Fruit fly (Drosophila melanogaster) whole organism, embryonic: ENCODE data around the gene Vsx2.
A peak's percentile ranks its signal among the peaks of the same experiment; 100 is the strongest.

Experiments used
- Awh ChIP-seq: fragments of 200-800 bp; sonication (Bioruptor generic); IDR thresholded peaks from 2 replicates; pipeline ENCODE4, ENCODE4 v1.3.6; 2022; ENCODE audit warnings: missing biosample characterization, missing genetic modification characterization
- B-H1 ChIP-seq: fragments of 200-800 bp; sonication (Bioruptor generic); IDR thresholded peaks from 3 replicates; pipeline ENCODE4 v1.3.6; 2022; ENCODE audit warnings: missing biosample characterization, missing genetic modification characterization
- C15 ChIP-seq: fragments of 200-800 bp; sonication (Bioruptor generic); IDR thresholded peaks from 3 replicates; pipeline ENCODE4 v1.3.6; 2022; ENCODE audit warnings: missing biosample characterization, missing genetic modification characterization
- CG10565 ChIP-seq: fragments of 200-800 bp; sonication (Bioruptor generic); optimal IDR thresholded peaks from 3 replicates; lab custom pipeline; 2016; ENCODE audit warnings: missing biosample characterization, mild to moderate bottlenecking, missing genetic modification characterization
- CG11247 ChIP-seq: fragments of 200-800 bp; sonication (Bioruptor generic); IDR thresholded peaks from 2 replicates; pipeline ENCODE4 v1.3.6; 2022; ENCODE audit warnings: missing biosample characterization, missing genetic modification characterization
- CG12659 ChIP-seq: fragments of 200-800 bp; sonication (Bioruptor generic); optimal IDR thresholded peaks from 3 replicates; lab custom pipeline; 2017; ENCODE audit warnings: mild to moderate bottlenecking, missing biosample characterization, missing genetic modification reagents, missing genetic modification characterization
- CG14710 ChIP-seq: fragments of 200-800 bp; sonication (Bioruptor generic); optimal IDR thresholded peaks from 3 replicates; lab custom pipeline; 2019; ENCODE audit warnings: missing biosample characterization, mild to moderate bottlenecking, missing genetic modification characterization, moderate library complexity
- CG17802 ChIP-seq: fragments of 200-800 bp; sonication (Bioruptor generic); optimal IDR thresholded peaks from 2 replicates; lab custom pipeline; 2018; ENCODE audit warnings: missing biosample characterization, mild to moderate bottlenecking, missing genetic modification characterization, moderate library complexity
- CG1792 ChIP-seq: fragments of 200-800 bp; sonication (Bioruptor generic); optimal IDR thresholded peaks from 2 replicates; lab custom pipeline; 2016; ENCODE audit warnings: missing biosample characterization, missing genetic modification characterization
- CG33213 ChIP-seq: fragments of 200-800 bp; sonication (Bioruptor generic); optimal IDR thresholded peaks from 3 replicates; lab custom pipeline; 2016; ENCODE audit warnings: missing biosample characterization, missing genetic modification characterization
- CG3838 ChIP-seq: fragments of 200-800 bp; sonication (Bioruptor generic); optimal IDR thresholded peaks from 3 replicates; lab custom pipeline; 2016; ENCODE audit warnings: missing biosample characterization, missing genetic modification characterization
- CG8290 ChIP-seq, 3 experiments: fragments of 200-800 bp; sonication (Bioruptor generic); optimal IDR thresholded peaks; 2 replicates each; lab custom pipeline; 2016 to 2019; ENCODE audit warnings: missing biosample characterization in 3 of 3, missing genetic modification characterization in 3 of 3, mild to moderate bottlenecking in 2 of 3, moderate library complexity in 1 of 3
- CG9932 ChIP-seq: fragments of 200-800 bp; sonication (Bioruptor generic); IDR thresholded peaks from 2 replicates; pipeline ENCODE4 v1.3.6; 2022; ENCODE audit warnings: missing biosample characterization, missing genetic modification characterization
- Dip2 ChIP-seq: fragments of 200-800 bp; sonication (Bioruptor generic); IDR thresholded peaks from 2 replicates; pipeline ENCODE4 v1.3.6; 2022; ENCODE audit warnings: missing biosample characterization, missing genetic modification characterization
- Doc3 ChIP-seq: fragments of 200-800 bp; sonication (Bioruptor generic); IDR thresholded peaks from 3 replicates; pipeline ENCODE4 v1.3.6; 2022; ENCODE audit warnings: missing biosample characterization, missing genetic modification characterization; ENCODE audit not compliant: partially characterized antibody
- GATAe ChIP-seq: fragments of 200-800 bp; sonication (Bioruptor generic); conservative IDR thresholded peaks from 2 replicates; pipeline ENCODE4 v1.3.6; 2022; ENCODE audit warnings: missing biosample characterization, missing genetic modification characterization
- Gsc ChIP-seq: fragments of 200-800 bp; sonication (Bioruptor generic); IDR thresholded peaks from 2 replicates; pipeline ENCODE4 v1.3.6; 2022; ENCODE audit warnings: missing biosample characterization, missing genetic modification characterization
- Gug ChIP-seq: fragments of 200-800 bp; sonication (Bioruptor generic); IDR thresholded peaks from 4 replicates; pipeline ENCODE4 v1.3.6; 2022; ENCODE audit warnings: missing biosample characterization, missing genetic modification characterization
- H2.0 ChIP-seq: fragments of 200-800 bp; sonication (Bioruptor generic); IDR thresholded peaks from 2 replicates; pipeline ENCODE4 v1.3.6; 2022; ENCODE audit warnings: missing biosample characterization, missing genetic modification characterization
- HHEX ChIP-seq: fragments of 200-800 bp; sonication (Bioruptor generic); optimal IDR thresholded peaks from 3 replicates; lab custom pipeline; 2017; ENCODE audit warnings: missing biosample characterization, mild to moderate bottlenecking, missing genetic modification characterization, missing genetic modification reagents
- HLHmδ ChIP-seq: fragments of 200-800 bp; sonication (Bioruptor generic); optimal IDR thresholded peaks from 2 replicates; lab custom pipeline; 2018; ENCODE audit warnings: missing biosample characterization, mild to moderate bottlenecking, missing genetic modification characterization, moderate library complexity
- Hr3 ChIP-seq: fragments of 200-800 bp; sonication (Bioruptor generic); optimal IDR thresholded peaks from 3 replicates; lab custom pipeline; 2016; ENCODE audit warnings: missing biosample characterization, missing genetic modification characterization
- Hr78 ChIP-seq, 2 experiments: fragments of 200-800 bp in 1 of 2; fragments of >200 bp in 1 of 2; sonication (Bioruptor generic) in 1 of 2; optimal IDR thresholded peaks; 2 replicates each; lab custom pipeline; 2017 to 2019; ENCODE audit warnings: missing biosample characterization in 2 of 2, missing genetic modification characterization in 2 of 2, mild to moderate bottlenecking in 1 of 2, moderate library complexity in 1 of 2
- Jarid2 ChIP-seq: fragments of 200-800 bp; sonication (Bioruptor generic); optimal IDR thresholded peaks from 3 replicates; lab custom pipeline; 2017; ENCODE audit warnings: mild to moderate bottlenecking, missing biosample characterization, missing genetic modification reagents, missing genetic modification characterization
- Mrtf ChIP-seq: fragments of 200-800 bp; sonication (Bioruptor generic); IDR thresholded peaks from 3 replicates; pipeline ENCODE4 v1.3.6; 2022; ENCODE audit warnings: missing biosample characterization, missing genetic modification characterization
- Nf-YB ChIP-seq: fragments of 200-800 bp; sonication (Bioruptor generic); optimal IDR thresholded peaks from 3 replicates; lab custom pipeline; 2019; ENCODE audit warnings: missing biosample characterization, mild to moderate bottlenecking, missing genetic modification characterization, moderate library complexity
- Oaz ChIP-seq: fragments of 200-800 bp; sonication (Bioruptor generic); IDR thresholded peaks from 2 replicates; pipeline ENCODE4 v1.3.6; 2022; ENCODE audit warnings: missing biosample characterization, missing genetic modification characterization
- Pdp1 ChIP-seq, 2 experiments: fragments of 200-800 bp; sonication (Bioruptor generic); optimal IDR thresholded peaks; 3 replicates each; lab custom pipeline; 2016; ENCODE audit warnings: missing biosample characterization in 2 of 2, missing genetic modification characterization in 2 of 2, mild to moderate bottlenecking in 1 of 2, moderate library complexity in 1 of 2
- Ptx1 ChIP-seq: fragments of 200-800 bp; sonication (Bioruptor generic); IDR thresholded peaks from 2 replicates; pipeline ENCODE4 v1.3.6; 2022; ENCODE audit warnings: missing biosample characterization, missing genetic modification characterization
- Sox102F ChIP-seq: fragments of 200-800 bp; sonication (Bioruptor generic); optimal IDR thresholded peaks from 2 replicates; lab custom pipeline; 2018; ENCODE audit warnings: missing biosample characterization, mild to moderate bottlenecking, missing genetic modification characterization, moderate library complexity
- Sry-δ ChIP-seq: fragments of 200-800 bp; sonication (Bioruptor generic); optimal IDR thresholded peaks from 2 replicates; lab custom pipeline; 2016; ENCODE audit warnings: missing biosample characterization, missing genetic modification characterization
- Xbp1 ChIP-seq: fragments of 200-800 bp; sonication (Bioruptor generic); optimal IDR thresholded peaks from 3 replicates; lab custom pipeline; 2016; ENCODE audit warnings: missing biosample characterization, mild to moderate bottlenecking, missing genetic modification characterization
- cad ChIP-seq: fragments of >200 bp; optimal IDR thresholded peaks from 2 replicates; lab custom pipeline; 2017; ENCODE audit warnings: missing biosample characterization, missing genetic modification characterization
- dmrt99B ChIP-seq: fragments of 200-800 bp; sonication (Bioruptor generic); optimal IDR thresholded peaks from 2 replicates; lab custom pipeline; 2018; ENCODE audit warnings: missing biosample characterization, mild to moderate bottlenecking, missing genetic modification characterization, moderate library complexity
- emc ChIP-seq: fragments of 200-800 bp; sonication (Bioruptor generic); optimal IDR thresholded peaks from 2 replicates; lab custom pipeline; 2016; ENCODE audit warnings: missing biosample characterization, missing genetic modification characterization
- sisA ChIP-seq: fragments of 200-800 bp; sonication (Bioruptor generic); IDR thresholded peaks from 2 replicates; pipeline ENCODE4 v1.3.6; 2022; ENCODE audit warnings: missing biosample characterization, missing genetic modification characterization
- slbo ChIP-seq: fragments of 200-800 bp; sonication (Bioruptor generic); IDR thresholded peaks from 2 replicates; pipeline ENCODE4 v1.3.6; 2022; ENCODE audit warnings: missing biosample characterization, missing genetic modification characterization
- slou ChIP-seq: fragments of 200-800 bp; sonication (Bioruptor generic); optimal IDR thresholded peaks from 3 replicates; lab custom pipeline; 2016; ENCODE audit warnings: missing biosample characterization, missing genetic modification characterization
- sob ChIP-seq: fragments of 200-800 bp; sonication (Bioruptor generic); IDR thresholded peaks from 2 replicates; pipeline ENCODE4 v1.3.6; 2022; ENCODE audit warnings: missing biosample characterization, missing genetic modification characterization
- tio ChIP-seq: fragments of 200-800 bp; sonication (Bioruptor generic); optimal IDR thresholded peaks from 2 replicates; lab custom pipeline; 2017; ENCODE audit warnings: missing biosample characterization, missing genetic modification characterization, inconsistent platforms
- toy ChIP-seq: fragments of 200-800 bp; sonication (Bioruptor generic); IDR thresholded peaks from 2 replicates; pipeline ENCODE4 v1.3.6; 2022; ENCODE audit warnings: missing biosample characterization, missing genetic modification characterization
- unpg ChIP-seq: fragments of 200-800 bp; sonication (Bioruptor generic); optimal IDR thresholded peaks from 3 replicates; lab custom pipeline; 2018; ENCODE audit warnings: missing biosample characterization, mild to moderate bottlenecking, missing genetic modification characterization, moderate library complexity
- wek ChIP-seq: fragments of 200-800 bp; sonication (Bioruptor generic); optimal IDR thresholded peaks from 3 replicates; lab custom pipeline; 2018; ENCODE audit warnings: missing biosample characterization, mild to moderate bottlenecking, missing genetic modification characterization, moderate library complexity
- z ChIP-seq: fragments of 200-800 bp; sonication (Bioruptor generic); IDR thresholded peaks from 3 replicates; pipeline ENCODE4 v1.3.6; 2022; ENCODE audit warnings: missing biosample characterization, missing genetic modification characterization
- zen2 ChIP-seq: fragments of 200-800 bp; sonication (Bioruptor generic); IDR thresholded peaks from 3 replicates; pipeline ENCODE4 v1.3.6; 2022; ENCODE audit warnings: missing biosample characterization, missing genetic modification characterization; ENCODE audit not compliant: partially characterized antibody

Gene Vsx2

DNA sequence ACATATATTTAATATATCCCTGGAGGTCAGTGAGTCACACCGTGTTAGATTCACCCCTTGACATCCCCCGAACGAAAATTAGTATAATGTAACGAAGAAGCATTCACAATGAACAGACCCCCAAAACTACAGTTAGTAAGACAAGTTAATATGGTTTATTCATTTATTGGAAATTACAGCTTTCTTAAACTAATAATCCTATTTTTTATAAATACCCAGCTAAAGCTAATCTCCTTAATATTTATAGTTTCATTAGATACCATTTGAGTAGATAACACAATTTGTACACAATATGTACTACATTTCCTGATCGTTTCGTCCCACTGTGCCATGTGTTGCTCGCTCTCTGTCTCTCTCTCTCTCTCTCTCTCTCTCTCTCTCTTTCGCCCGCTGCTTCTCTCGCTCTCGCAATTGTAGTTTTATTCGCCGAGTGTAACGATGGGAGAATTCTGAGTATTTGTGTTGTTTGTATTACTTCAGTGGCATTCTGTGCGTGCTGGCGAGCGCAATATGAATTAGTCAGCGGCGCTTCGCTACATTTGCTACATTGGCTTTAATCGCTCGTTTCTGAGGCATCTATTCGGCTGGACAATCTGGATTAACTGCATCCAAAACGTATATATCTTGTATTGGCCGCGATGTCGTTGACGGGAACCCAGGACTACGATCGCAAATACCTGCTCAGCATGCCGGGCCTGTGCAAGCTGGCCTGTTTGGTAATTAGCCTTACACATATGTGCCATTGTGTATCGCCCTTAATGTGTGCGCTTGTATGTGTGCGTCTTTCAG, 43.0 kb downstream of the Vsx2 start (continued):
- TF ChIP-seq Doc3 (GFP tag; lab: Robert Waterston, UW) (0 out of 3 replicates have a peak, but pooled peaks have one; percentile 24), toy (GFP tag; lab: Robert Waterston, UW) (no peak), zen2 (GFP tag; lab: Robert Waterston, UW) (peak; percentile 49; the same call in 2 of the 3 replicates), HLHmδ (GFP tag; lab: Kevin White, UChicago) (peak; percentile 45), Gsc (no peak), Xbp1 (GFP tag; lab: Kevin White, UChicago) (peak; percentile 16), CG3838 (GFP tag; lab: Kevin White, UChicago) (no peak), HHEX (GFP tag; lab: Kevin White, UChicago) (peak; percentile 38), CG9932 (GFP tag; lab: Robert Waterston, UW) (peak; percentile 25; the same call in 1 of the 2 replicates), Hr78 (GFP tag; optimal IDR thresholded peaks at IDR 0.05; lab: Kevin White, UChicago) (peak in 1 of 2 experiments; percentile 75), CG33213 (no peak), dmrt99B (tag; lab: Kevin White, UChicago) (peak; percentile 70), Nf-YB (GFP tag; lab: Kevin White, UChicago) (peak; percentile 23), wek (GFP tag; lab: Kevin White, UChicago) (peak; percentile 37)

- TF ChIP-seq cad (GFP tag; lab: Kevin White, UChicago), result no peak
- 0 out of 2 replicates have a peak, but pooled peaks have one; percentile 27 for TF ChIP-seq Oaz (GFP tag; lab: Robert Waterston, UW)
- TF ChIP-seq Awh (GFP tag; lab: Robert Waterston, UW), result 0 out of 2 replicates have a peak, but pooled peaks have one; percentile 24
- 0 out of 2 replicates have a peak, but pooled peaks have one; percentile 42 for TF ChIP-seq CG11247 (GFP tag; lab: Robert Waterston, UW)
- no peak for TF ChIP-seq C15 (GFP tag; lab: Robert Waterston, UW)
- TF ChIP-seq Sox102F, result peak; percentile 21
- TF ChIP-seq Mrtf, result peak; percentile 27; the same call in 1 of the 3 replicates
- TF ChIP-seq Gug (GFP tag; lab: Robert Waterston, UW), result 0 out of 4 replicates have a peak, but pooled peaks have one; percentile 8
- no peak for TF ChIP-seq CG17802
- no peak for TF ChIP-seq Xbp1 (GFP tag; lab: Kevin White, UChicago)
- TF ChIP-seq CG1792 (GFP tag; lab: Kevin White, UChicago), result no peak
- TF ChIP-seq CG12659, result no peak
- TF ChIP-seq Pdp1 (GFP tag; optimal IDR thresholded peaks at IDR 0.05; lab: Kevin White, UChicago), result peak in 1 of 2 experiments; percentile 47
- no peak for TF ChIP-seq CG14710 (tag; lab: Kevin White, UChicago)
- no peak for TF ChIP-seq GATAe (GFP tag; lab: Robert Waterston, UW)
- no peak for TF ChIP-seq CG8290 (GFP tag; optimal IDR thresholded peaks at IDR 0.05; lab: Kevin White, UChicago)
- TF ChIP-seq CG8290 (tag; optimal IDR thresholded peaks at IDR 0.05; lab: Kevin White, UChicago), result no peak
- TF ChIP-seq Jarid2, result no peak
- TF ChIP-seq z (GFP tag; lab: Robert Waterston, UW), result peak; percentile 84
- TF ChIP-seq emc, result no peak
- no peak for TF ChIP-seq slou (GFP tag; lab: Kevin White, UChicago)
- no peak for TF ChIP-seq tio
- no peak for TF ChIP-seq CG10565
- no peak for TF ChIP-seq B-H1 (GFP tag; lab: Robert Waterston, UW)
- peak; percentile 43; the same call in 1 of the 2 replicates for TF ChIP-seq sob (GFP tag; lab: Robert Waterston, UW)
- TF ChIP-seq Hr3 (GFP tag; lab: Kevin White, UChicago), result no peak
- TF ChIP-seq slbo (GFP tag; lab: Robert Waterston, UW), result peak; percentile 52
- peak; percentile 44; the same call in 1 of the 2 replicates for TF ChIP-seq H2.0 (GFP tag; lab: Robert Waterston, UW)
- no peak for TF ChIP-seq Dip2 (GFP tag; lab: Robert Waterston, UW)
- peak; percentile 8 for TF ChIP-seq unpg
- peak; percentile 17 for TF ChIP-seq sisA (GFP tag; lab: Robert Waterston, UW)
- TF ChIP-seq Sry-δ (GFP tag; lab: Kevin White, UChicago), result no peak
- peak; percentile 60 for TF ChIP-seq Ptx1 (GFP tag; lab: Robert Waterston, UW)
These were observed 43.9 kb downstream of the Vsx2 start, which contains the start of gene CG12730 for dm6 chrX:5515903-5516658. CG12730 (plus strand) TSS chrX:5516608.
